Fruit fly (Drosophila melanogaster): ENCODE results near the gene Sr-CIII.

The Sr-CIII gene

DNA sequence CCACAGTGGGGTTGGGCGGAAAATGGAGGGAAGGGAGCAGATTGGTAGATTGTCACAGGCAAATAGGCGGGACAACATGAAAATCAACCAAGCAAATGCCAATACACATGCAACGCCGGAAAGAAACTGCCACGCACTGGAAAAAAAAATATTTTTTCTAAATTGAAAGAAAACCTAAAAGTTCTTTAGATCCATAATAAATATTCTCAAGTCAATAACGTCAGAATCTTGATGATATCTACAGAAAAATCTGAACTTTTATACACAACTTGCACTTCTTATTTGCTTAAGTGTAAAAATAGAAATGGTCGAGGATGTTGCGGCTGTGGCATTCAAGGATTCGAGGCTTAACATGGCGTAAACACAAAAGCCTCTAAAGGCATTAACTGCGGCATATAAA lies 36.0 kb upstream of the Sr-CIII start:
- TF ChIP-seq D1 (tag; optimal IDR thresholded peaks at IDR 0.05) (no peak), CG9948 (tag; optimal IDR thresholded peaks at IDR 0.05) (no peak), CG14655 (GFP tag; optimal IDR thresholded peaks at IDR 0.05) (peak; percentile 9), CG4496 (GFP tag; IDR thresholded peaks at IDR 0.05) (0 out of 3 replicates have a peak, but pooled peaks have one; percentile 47), Pif1B (GFP tag; optimal IDR thresholded peaks at IDR 0.05) (no peak), CG8301 (tag; optimal IDR thresholded peaks at IDR 0.05) (no peak), CG8159 (tag; optimal IDR thresholded peaks at IDR 0.05) (no peak), CG12605 (GFP tag; IDR thresholded peaks at IDR 0.05) (no peak), CG13204 (GFP tag; optimal IDR thresholded peaks at IDR 0.05) (no peak)

DNA sequence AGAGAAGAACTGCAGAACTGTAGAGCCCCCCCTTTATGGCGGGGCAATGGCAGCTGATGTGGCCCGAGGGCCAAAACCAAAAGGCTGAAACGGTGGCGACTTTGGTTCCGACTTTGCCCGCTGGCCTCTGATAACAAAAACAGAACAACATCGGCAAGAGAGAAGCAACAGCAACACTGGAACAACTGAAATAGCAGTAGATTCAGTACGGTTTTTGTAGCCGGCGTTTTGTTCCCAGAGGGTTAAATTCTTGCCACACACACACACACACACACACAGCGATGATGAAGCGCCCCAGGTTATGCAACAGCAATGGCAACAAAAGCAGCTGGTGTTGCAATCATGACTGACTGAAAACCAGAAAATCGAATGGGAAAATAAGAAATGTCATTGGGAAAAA lies 30.5 kb upstream of the Sr-CIII start:
- no peak for TF ChIP-seq CG17806 (tag; optimal IDR thresholded peaks at IDR 0.05)
- no peak for TF ChIP-seq CG32121 (GFP tag; IDR thresholded peaks at IDR 0.05)
- no peak for TF ChIP-seq rn (GFP tag; IDR thresholded peaks at IDR 0.05)
- no peak for TF ChIP-seq Ets98B (GFP tag; IDR thresholded peaks at IDR 0.05)
- no peak for TF ChIP-seq Pif1B (GFP tag; optimal IDR thresholded peaks at IDR 0.05)
- TF ChIP-seq CG14655 (GFP tag; optimal IDR thresholded peaks at IDR 0.05) = no peak
- no peak for TF ChIP-seq CG12605 (GFP tag; IDR thresholded peaks at IDR 0.05)
- no peak for TF ChIP-seq CG34367 (tag; optimal IDR thresholded peaks at IDR 0.05)
- TF ChIP-seq CG8301 (tag; optimal IDR thresholded peaks at IDR 0.05) = no peak
- TF ChIP-seq Pif1A (GFP tag; optimal IDR thresholded peaks at IDR 0.05) = no peak
- no peak for TF ChIP-seq CG13204 (GFP tag; optimal IDR thresholded peaks at IDR 0.05)
- TF ChIP-seq CG10348 (GFP tag; IDR thresholded peaks at IDR 0.05) = no peak
- TF ChIP-seq fd96Ca (GFP tag; IDR thresholded peaks at IDR 0.05) = no peak
- no peak for TF ChIP-seq CG15710 (tag; optimal IDR thresholded peaks at IDR 0.05)
- TF ChIP-seq gl (tag; optimal IDR thresholded peaks at IDR 0.05) = no peak

DNA sequence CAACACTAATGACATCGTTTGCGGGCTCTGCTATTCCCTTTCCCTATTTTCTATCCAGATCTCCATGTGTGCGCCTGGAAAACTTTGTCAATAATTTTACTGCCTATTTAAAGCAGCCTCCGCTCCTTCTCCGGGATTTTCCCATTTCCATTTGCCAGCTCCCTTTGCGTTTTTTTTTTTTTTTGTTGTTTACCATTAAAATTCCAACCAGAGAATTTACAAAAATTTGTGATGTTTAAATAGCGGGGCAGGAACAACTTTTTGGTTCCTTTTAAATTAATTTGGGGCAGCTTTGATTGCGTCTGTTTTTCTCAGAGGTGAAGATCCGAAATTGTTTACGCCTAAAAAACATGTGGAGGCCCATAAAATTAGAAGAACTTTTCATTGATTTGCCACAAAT lies 28.4 kb upstream of the Sr-CIII start:
- TF ChIP-seq CG8301 (tag; optimal IDR thresholded peaks at IDR 0.05) (no peak), Pif1B (GFP tag; optimal IDR thresholded peaks at IDR 0.05) (no peak), CG9948 (tag; optimal IDR thresholded peaks at IDR 0.05) (no peak), CG32121 (GFP tag; IDR thresholded peaks at IDR 0.05) (no peak)

DNA sequence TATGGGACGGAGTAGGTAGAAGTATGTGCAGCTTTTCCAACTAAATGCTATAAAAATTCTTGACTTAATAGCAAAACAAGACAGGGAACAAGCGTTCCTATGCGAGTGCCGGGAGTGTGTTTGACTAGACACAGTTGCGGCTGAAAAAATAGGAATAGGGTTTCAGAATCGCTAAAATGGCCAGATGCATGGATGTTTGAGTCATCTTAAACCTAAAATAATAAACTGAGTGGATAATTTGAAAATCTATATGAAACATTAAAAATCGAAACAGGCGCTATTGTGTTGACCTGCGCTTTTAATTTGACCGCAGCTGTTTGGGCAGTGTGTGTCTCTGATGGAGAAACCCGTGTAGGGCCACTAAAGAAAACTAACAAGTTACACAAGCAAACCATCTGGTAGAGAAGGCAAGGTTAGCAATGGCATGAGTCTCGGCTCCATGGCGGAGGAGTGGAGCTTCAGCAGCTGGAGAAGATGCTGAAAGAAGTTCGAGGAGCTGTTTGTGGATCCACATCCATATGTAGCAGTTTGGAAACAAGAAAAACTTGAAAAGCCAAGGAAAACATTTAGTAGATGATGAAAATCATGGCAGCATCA lies 26.3 kb upstream of the Sr-CIII start:
- TF ChIP-seq Pif1A (GFP tag; optimal IDR thresholded peaks at IDR 0.05) (peak; percentile 85), CG8159 (tag; optimal IDR thresholded peaks at IDR 0.05) (peak; percentile 78), Ets98B (GFP tag; IDR thresholded peaks at IDR 0.05) (peak; percentile 88), Pif1B (GFP tag; optimal IDR thresholded peaks at IDR 0.05) (peak; percentile 84), gl (tag; optimal IDR thresholded peaks at IDR 0.05) (peak; percentile 65), CG9948 (tag; optimal IDR thresholded peaks at IDR 0.05) (peak; percentile 83), CG15710 (tag; optimal IDR thresholded peaks at IDR 0.05) (peak; percentile 52), CG32121 (GFP tag; IDR thresholded peaks at IDR 0.05) (peak; percentile 67), rn (GFP tag; IDR thresholded peaks at IDR 0.05) (0 out of 2 replicates have a peak, but pooled peaks have one; percentile 27), CG8301 (tag; optimal IDR thresholded peaks at IDR 0.05) (peak; percentile 92), EcR (GFP tag; optimal IDR thresholded peaks at IDR 0.05) (no peak), CG10348 (GFP tag; IDR thresholded peaks at IDR 0.05) (no peak), CG4496 (GFP tag; IDR thresholded peaks at IDR 0.05) (peak; percentile 92), CG34367 (tag; optimal IDR thresholded peaks at IDR 0.05) (peak; percentile 74), D1 (tag; optimal IDR thresholded peaks at IDR 0.05) (peak; percentile 48), CG14655 (GFP tag; optimal IDR thresholded peaks at IDR 0.05) (peak; percentile 95), fd96Ca (GFP tag; IDR thresholded peaks at IDR 0.05) (peak; percentile 91), Snoo (tag; optimal IDR thresholded peaks at IDR 0.05) (no peak), CG17806 (tag; optimal IDR thresholded peaks at IDR 0.05) (peak; percentile 86), CG13204 (GFP tag; optimal IDR thresholded peaks at IDR 0.05) (peak; percentile 8), CG12605 (GFP tag; IDR thresholded peaks at IDR 0.05) (peak; percentile 64)

DNA sequence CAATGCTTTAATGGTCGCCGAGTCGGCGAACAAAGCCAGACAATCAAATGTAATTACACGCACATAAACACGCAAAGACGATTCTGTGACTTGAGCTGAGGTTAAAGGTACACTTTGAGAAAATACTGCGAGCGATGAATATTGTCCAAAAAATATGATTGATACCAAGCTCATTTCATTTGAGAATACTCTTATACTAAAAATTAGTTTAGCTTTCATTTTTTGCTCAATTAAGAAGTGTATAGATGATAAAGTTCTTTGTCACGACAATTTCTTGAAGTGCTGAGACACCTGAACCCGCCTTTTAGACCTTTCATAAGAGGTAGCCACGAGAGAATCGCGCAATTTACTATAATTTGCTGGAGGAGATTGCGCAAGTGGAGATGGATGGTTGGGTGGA lies 23.6 kb upstream of the Sr-CIII start:
- TF ChIP-seq Ets98B (GFP tag; IDR thresholded peaks at IDR 0.05) (no peak), CG8159 (tag; optimal IDR thresholded peaks at IDR 0.05) (peak; percentile 48), fd96Ca (GFP tag; IDR thresholded peaks at IDR 0.05) (no peak), rn (GFP tag; IDR thresholded peaks at IDR 0.05) (no peak), gl (tag; optimal IDR thresholded peaks at IDR 0.05) (no peak), Pif1B (GFP tag; optimal IDR thresholded peaks at IDR 0.05) (peak; percentile 2), CG13204 (GFP tag; optimal IDR thresholded peaks at IDR 0.05) (no peak), CG34367 (tag; optimal IDR thresholded peaks at IDR 0.05) (peak; percentile 50), CG14655 (GFP tag; optimal IDR thresholded peaks at IDR 0.05) (peak; percentile 47), CG10348 (GFP tag; IDR thresholded peaks at IDR 0.05) (no peak), CG8301 (tag; optimal IDR thresholded peaks at IDR 0.05) (peak; percentile 39), CG4496 (GFP tag; IDR thresholded peaks at IDR 0.05) (no peak), CG15710 (tag; optimal IDR thresholded peaks at IDR 0.05) (peak; percentile 38), Pif1A (GFP tag; optimal IDR thresholded peaks at IDR 0.05) (peak; percentile 42), CG32121 (GFP tag; IDR thresholded peaks at IDR 0.05) (no peak), EcR (GFP tag; optimal IDR thresholded peaks at IDR 0.05) (no peak), CG9948 (tag; optimal IDR thresholded peaks at IDR 0.05) (peak; percentile 60), CG17806 (tag; optimal IDR thresholded peaks at IDR 0.05) (peak; percentile 64)

DNA sequence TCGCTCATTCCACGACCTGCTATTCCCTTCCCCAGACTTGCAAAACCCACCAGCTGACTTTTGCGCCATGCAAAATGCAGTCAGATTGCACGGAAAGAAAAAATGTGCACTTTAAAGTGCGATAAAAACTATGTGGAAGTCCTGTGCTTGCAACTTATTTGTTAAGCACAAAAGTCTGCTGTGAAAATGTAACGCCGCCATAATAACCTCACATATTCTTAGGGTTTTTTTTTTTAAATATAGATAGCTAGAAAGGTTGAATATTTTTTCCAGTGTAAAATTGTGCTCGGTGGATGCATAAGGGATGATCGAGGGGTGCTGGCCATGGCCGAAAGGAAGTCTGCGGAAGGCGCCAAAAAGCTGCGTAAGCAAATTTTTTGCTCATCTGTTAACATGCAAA lies 10.0 kb upstream of the Sr-CIII start:
- TF ChIP-seq gl (tag; optimal IDR thresholded peaks at IDR 0.05) (no peak), D1 (tag; optimal IDR thresholded peaks at IDR 0.05) (no peak), Pif1B (GFP tag; optimal IDR thresholded peaks at IDR 0.05) (no peak), CG9948 (tag; optimal IDR thresholded peaks at IDR 0.05) (peak; percentile 4), CG13204 (GFP tag; optimal IDR thresholded peaks at IDR 0.05) (no peak), CG10348 (GFP tag; IDR thresholded peaks at IDR 0.05) (no peak), CG8301 (tag; optimal IDR thresholded peaks at IDR 0.05) (no peak), fd96Ca (GFP tag; IDR thresholded peaks at IDR 0.05) (no peak), EcR (GFP tag; optimal IDR thresholded peaks at IDR 0.05) (no peak), CG4496 (GFP tag; IDR thresholded peaks at IDR 0.05) (peak; percentile 43; the same call in 1 of the 3 replicates), CG15710 (tag; optimal IDR thresholded peaks at IDR 0.05) (peak; percentile 25), rn (GFP tag; IDR thresholded peaks at IDR 0.05) (no peak), CG34367 (tag; optimal IDR thresholded peaks at IDR 0.05) (peak; percentile 12), CG17806 (tag; optimal IDR thresholded peaks at IDR 0.05) (peak; percentile 25), Snoo (tag; optimal IDR thresholded peaks at IDR 0.05) (peak; percentile 25), CG12605 (GFP tag; IDR thresholded peaks at IDR 0.05) (no peak), Pif1A (GFP tag; optimal IDR thresholded peaks at IDR 0.05) (peak; percentile 43), CG14655 (GFP tag; optimal IDR thresholded peaks at IDR 0.05) (peak; percentile 30), CG32121 (GFP tag; IDR thresholded peaks at IDR 0.05) (no peak), CG8159 (tag; optimal IDR thresholded peaks at IDR 0.05) (peak; percentile 53), Ets98B (GFP tag; IDR thresholded peaks at IDR 0.05) (no peak)

Measured in whole organism, pupa.